Worm (Caenorhabditis elegans) whole organism, young adult: ENCODE measurements around the gene T24E12.6.

Experiments
- C06A6.2 ChIP-seq: fragments of 200-800 bp; sonication (Bioruptor generic); conservative IDR thresholded peaks from 2 replicates; pipeline ENCODE4 v1.3.6; 2022; ENCODE audit warnings: missing genetic modification characterization, missing compliant biosample characterization
- Y95B8A.8 ChIP-seq: fragments of 200-800 bp; sonication (Bioruptor generic); IDR thresholded peaks from 2 replicates; pipeline ENCODE4 v1.3.6; 2022; ENCODE audit warnings: missing genetic modification reagents, missing genetic modification characterization, missing compliant biosample characterization
- ama-1 ChIP-seq, 3 experiments: fragments of 150-350 bp in 1 of 3; sonication (generic microtip) in 2 of 3; optimal IDR thresholded peaks; 2 replicates each; lab custom pipeline; 2014 to 2018; ENCODE audit warnings: missing biosample characterization in 2 of 3, missing genetic modification characterization in 2 of 3, missing genetic modification reagents in 2 of 3
- athp-1 ChIP-seq: sonication (generic microtip); optimal IDR thresholded peaks from 2 replicates; lab custom pipeline; 2017; ENCODE audit warnings: mild to moderate bottlenecking, missing genetic modification characterization, missing compliant biosample characterization
- ccch-3 ChIP-seq: fragments of 200-800 bp; sonication (Bioruptor generic); optimal IDR thresholded peaks from 2 replicates; lab custom pipeline; 2018; ENCODE audit warnings: mild to moderate bottlenecking, missing genetic modification characterization, missing compliant biosample characterization
- chd-7 ChIP-seq: sonication (generic microtip); optimal IDR thresholded peaks from 2 replicates; lab custom pipeline; 2016; ENCODE audit warnings: mild to moderate bottlenecking, missing genetic modification characterization, moderate library complexity, missing compliant biosample characterization
- nhr-80 ChIP-seq: sonication (generic microtip); optimal IDR thresholded peaks from 2 replicates; lab custom pipeline; 2016; ENCODE audit warnings: missing genetic modification characterization, missing compliant biosample characterization
- unc-62 ChIP-seq: fragments of 150-350 bp; optimal IDR thresholded peaks from 2 replicates; lab custom pipeline; 2014; ENCODE audit warnings: missing biosample characterization, missing genetic modification reagents, missing genetic modification characterization

- no peak for TF ChIP-seq ccch-3
- no peak for TF ChIP-seq C06A6.2 (GFP tag; lab: Robert Waterston, UW)
- no peak for TF ChIP-seq athp-1 (tag; lab: Kevin White, UChicago)
- TF ChIP-seq unc-62 = no peak
- no peak for TF ChIP-seq chd-7 (tag; lab: Kevin White, UChicago)
- no peak for TF ChIP-seq Y95B8A.8 (GFP tag; lab: Robert Waterston, UW)
- TF ChIP-seq ama-1 (optimal IDR thresholded peaks at IDR 0.05; lab: Kevin White, UChicago) = no peak
- TF ChIP-seq ama-1 (GFP tag; optimal IDR thresholded peaks at IDR 0.05; lab: Kevin White, UChicago) = no peak
- no peak for TF ChIP-seq nhr-80 (tag; lab: Kevin White, UChicago)
Measured at ce11 chrII:3787151-3787550, 25.7 kb upstream of the T24E12.6 start, which contains the start of gene T24E12.13.
